Fruit fly (Drosophila melanogaster): ENCODE data around the gene NAAT1.

DNA sequence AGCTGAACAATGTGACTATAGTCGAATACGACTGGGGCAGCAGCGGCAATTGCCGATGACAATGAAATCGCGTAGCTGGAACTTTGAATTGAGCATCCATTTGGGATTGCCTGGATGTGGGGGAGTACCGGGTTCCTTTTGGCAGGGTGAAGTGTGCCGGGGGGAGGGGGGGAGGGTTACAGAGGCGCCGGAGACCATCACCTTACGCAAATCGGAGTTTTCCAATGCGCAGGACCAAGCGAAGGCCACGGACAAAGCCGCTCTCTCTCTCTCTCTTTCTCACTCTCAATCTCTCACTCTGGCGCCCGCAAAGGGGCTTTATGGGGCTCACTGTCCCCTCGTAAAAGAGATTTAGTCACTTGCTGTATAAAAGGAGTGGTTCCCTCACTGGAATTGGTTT, 47.5 kb downstream of the NAAT1 start:
- TF ChIP-seq ttk (optimal IDR thresholded peaks at IDR 0.05) = no peak
- TF ChIP-seq Sin3A (optimal IDR thresholded peaks at IDR 0.05) = no peak
- no peak for TF ChIP-seq psq (optimal IDR thresholded peaks at IDR 0.05)
- no peak for TF ChIP-seq insv (optimal IDR thresholded peaks at IDR 0.05)
- no peak for TF ChIP-seq Myc (optimal IDR thresholded peaks at IDR 0.05)
- no peak for TF ChIP-seq h (optimal IDR thresholded peaks at IDR 0.05)

Measured in Kc167 (cell line).